Fruit fly (Drosophila melanogaster) whole organism, embryonic: Measurements from ENCODE around the gene CG33269.
A peak's percentile ranks its signal among the peaks of the same experiment; 100 is the strongest.

Source experiments
- Awh ChIP-seq: fragments of 200-800 bp; sonication (Bioruptor generic); IDR thresholded peaks from 2 replicates; pipeline ENCODE4, ENCODE4 v1.3.6; 2022; ENCODE audit warnings: missing biosample characterization, missing genetic modification characterization
- C15 ChIP-seq: fragments of 200-800 bp; sonication (Bioruptor generic); IDR thresholded peaks from 3 replicates; pipeline ENCODE4 v1.3.6; 2022; ENCODE audit warnings: missing biosample characterization, missing genetic modification characterization
- CG10321 ChIP-seq: fragments of 200-800 bp; sonication (Bioruptor generic); IDR thresholded peaks from 2 replicates; pipeline ENCODE4 v1.3.6; 2022; ENCODE audit warnings: missing biosample characterization, missing genetic modification characterization
- CG10543 ChIP-seq: fragments of 200-800 bp; sonication (Bioruptor generic); optimal IDR thresholded peaks from 3 replicates; lab custom pipeline; 2017; ENCODE audit warnings: missing biosample characterization, mild to moderate bottlenecking, missing genetic modification characterization, moderate library complexity
- CG11456 ChIP-seq: fragments of 200-800 bp; sonication (Bioruptor generic); IDR thresholded peaks from 3 replicates; pipeline ENCODE4 v1.3.6; 2022; ENCODE audit warnings: missing biosample characterization, missing genetic modification characterization
- CG11695 ChIP-seq: fragments of 200-800 bp; sonication (Bioruptor generic); IDR thresholded peaks from 3 replicates; pipeline ENCODE4 v1.3.6; 2022; ENCODE audit warnings: missing biosample characterization, missing genetic modification characterization
- CG12071 ChIP-seq: fragments of 200-800 bp; sonication (Bioruptor generic); optimal IDR thresholded peaks from 3 replicates; lab custom pipeline; 2018; ENCODE audit warnings: missing biosample characterization, mild to moderate bottlenecking, missing genetic modification characterization
- CG13296 ChIP-seq: fragments of 200-800 bp; sonication (Bioruptor generic); optimal IDR thresholded peaks from 3 replicates; lab custom pipeline; 2018; ENCODE audit warnings: missing biosample characterization, mild to moderate bottlenecking, missing genetic modification characterization
- CG13775 ChIP-seq: fragments of 200-800 bp; sonication (Bioruptor generic); optimal IDR thresholded peaks from 3 replicates; lab custom pipeline; 2017; ENCODE audit warnings: missing biosample characterization, mild to moderate bottlenecking, missing genetic modification characterization
- CG14050 ChIP-seq: fragments of 200-800 bp; sonication (Bioruptor generic); IDR thresholded peaks from 3 replicates; pipeline ENCODE4 v1.3.6; 2022; ENCODE audit warnings: missing biosample characterization, missing genetic modification characterization
- CG15514 ChIP-seq: fragments of 200-800 bp; sonication (Bioruptor generic); optimal IDR thresholded peaks from 3 replicates; lab custom pipeline; 2017; ENCODE audit warnings: missing biosample characterization, missing genetic modification characterization, mild to moderate bottlenecking, moderate library complexity, missing genetic modification reagents
- CG18599 ChIP-seq: fragments of 200-800 bp; sonication (Bioruptor generic); optimal IDR thresholded peaks from 3 replicates; lab custom pipeline; 2017; ENCODE audit warnings: missing biosample characterization, missing genetic modification characterization, mild to moderate bottlenecking, moderate library complexity, missing genetic modification reagents
- CG2678 ChIP-seq: fragments of 200-800 bp; sonication (Bioruptor generic); optimal IDR thresholded peaks from 3 replicates; lab custom pipeline; 2019; ENCODE audit warnings: missing biosample characterization, mild to moderate bottlenecking, missing genetic modification characterization, moderate library complexity
- CG30403 ChIP-seq: fragments of 200-800 bp; sonication (Bioruptor generic); optimal IDR thresholded peaks from 3 replicates; lab custom pipeline; 2016; ENCODE audit warnings: missing biosample characterization, missing genetic modification characterization
- CG32532 ChIP-seq: fragments of 200-800 bp; sonication (Bioruptor generic); IDR thresholded peaks from 2 replicates; pipeline ENCODE4 v1.3.6; 2022; ENCODE audit warnings: missing biosample characterization, missing genetic modification characterization
- CG32772 ChIP-seq: fragments of 200-800 bp; sonication (Bioruptor generic); IDR thresholded peaks from 2 replicates; pipeline ENCODE4 v1.3.6; 2022; ENCODE audit warnings: missing biosample characterization, missing genetic modification characterization
- CG34376 ChIP-seq: fragments of 200-800 bp; sonication (Bioruptor generic); optimal IDR thresholded peaks from 2 replicates; lab custom pipeline; 2018; ENCODE audit warnings: missing biosample characterization, mild to moderate bottlenecking, missing genetic modification characterization
- CG34422 ChIP-seq: fragments of 200-800 bp; sonication (Bioruptor generic); IDR thresholded peaks from 3 replicates; pipeline ENCODE4 v1.3.6; 2022; ENCODE audit warnings: missing biosample characterization, missing genetic modification characterization
- CG4424 ChIP-seq: fragments of 200-800 bp; sonication (Bioruptor generic); optimal IDR thresholded peaks from 3 replicates; lab custom pipeline; 2016; ENCODE audit warnings: missing biosample characterization, missing genetic modification characterization
- CG6765 ChIP-seq: fragments of 200-800 bp; sonication (Bioruptor generic); optimal IDR thresholded peaks from 3 replicates; lab custom pipeline; 2017; ENCODE audit warnings: missing biosample characterization, mild to moderate bottlenecking, missing genetic modification characterization
- CG9437 ChIP-seq: fragments of 200-800 bp; sonication (Bioruptor generic); optimal IDR thresholded peaks from 2 replicates; lab custom pipeline; 2018; ENCODE audit warnings: missing biosample characterization, mild to moderate bottlenecking, missing genetic modification characterization
- CG9797 ChIP-seq: fragments of 200-800 bp; sonication (Bioruptor generic); optimal IDR thresholded peaks from 3 replicates; lab custom pipeline; 2018; ENCODE audit warnings: missing biosample characterization, mild to moderate bottlenecking, missing genetic modification characterization
- CHES-1-like ChIP-seq: fragments of 200-800 bp; sonication (Bioruptor generic); optimal IDR thresholded peaks from 2 replicates; lab custom pipeline; 2016; ENCODE audit warnings: missing biosample characterization, missing genetic modification characterization
- E2f1 ChIP-seq: fragments of 200-800 bp; sonication (Bioruptor generic); IDR thresholded peaks from 2 replicates; pipeline ENCODE4 v1.3.6; 2022; ENCODE audit warnings: missing biosample characterization, missing genetic modification characterization
- Fer1 ChIP-seq: fragments of 200-800 bp; sonication (Bioruptor generic); optimal IDR thresholded peaks from 2 replicates; lab custom pipeline; 2017; ENCODE audit warnings: missing biosample characterization, mild to moderate bottlenecking, missing genetic modification characterization
- Fer3 ChIP-seq: fragments of 200-800 bp; sonication (Bioruptor generic); optimal IDR thresholded peaks from 2 replicates; lab custom pipeline; 2018; ENCODE audit warnings: missing biosample characterization, mild to moderate bottlenecking, missing genetic modification characterization, moderate library complexity
- Lhr ChIP-seq: fragments of 200-800 bp; sonication (Bioruptor generic); optimal IDR thresholded peaks from 3 replicates; lab custom pipeline; 2017; ENCODE audit warnings: mild to moderate bottlenecking, missing biosample characterization, missing genetic modification reagents, missing genetic modification characterization
- NFAT ChIP-seq: fragments of 200-800 bp; sonication (Bioruptor generic); IDR thresholded peaks from 2 replicates; pipeline ENCODE4 v1.3.6; 2022; ENCODE audit warnings: missing biosample characterization, missing genetic modification characterization
- Rfx ChIP-seq: fragments of 200-800 bp; sonication (Bioruptor generic); IDR thresholded peaks from 2 replicates; pipeline ENCODE4 v1.3.6; 2022; ENCODE audit warnings: missing biosample characterization, missing genetic modification characterization
- Sox102F ChIP-seq: fragments of 200-800 bp; sonication (Bioruptor generic); optimal IDR thresholded peaks from 2 replicates; lab custom pipeline; 2018; ENCODE audit warnings: missing biosample characterization, mild to moderate bottlenecking, missing genetic modification characterization, moderate library complexity
- Sry-δ ChIP-seq: fragments of 200-800 bp; sonication (Bioruptor generic); optimal IDR thresholded peaks from 2 replicates; lab custom pipeline; 2016; ENCODE audit warnings: missing biosample characterization, missing genetic modification characterization
- aop ChIP-seq: fragments of 200-800 bp; sonication (Bioruptor generic); IDR thresholded peaks from 2 replicates; pipeline ENCODE4 v1.3.6; 2022; ENCODE audit warnings: missing biosample characterization, missing genetic modification characterization
- caup ChIP-seq: fragments of 200-800 bp; sonication (Bioruptor generic); optimal IDR thresholded peaks from 3 replicates; lab custom pipeline; 2017; ENCODE audit warnings: missing biosample characterization, mild to moderate bottlenecking, missing genetic modification characterization, moderate library complexity; ENCODE audit not compliant: severe bottlenecking
- crol ChIP-seq: fragments of 200-800 bp; sonication (Bioruptor generic); IDR thresholded peaks from 2 replicates; pipeline ENCODE4 v1.3.6; 2022; ENCODE audit warnings: missing biosample characterization, missing genetic modification characterization
- dmrt11E ChIP-seq: fragments of 200-800 bp; sonication (Bioruptor generic); optimal IDR thresholded peaks from 3 replicates; lab custom pipeline; 2018; ENCODE audit warnings: missing biosample characterization, mild to moderate bottlenecking, missing genetic modification characterization, moderate library complexity
- dpn ChIP-seq, 2 experiments: fragments of 200-800 bp; sonication (Bioruptor generic); optimal IDR thresholded peaks; 3 replicates each; lab custom pipeline; 2016; ENCODE audit warnings: missing biosample characterization in 2 of 2, missing genetic modification characterization in 2 of 2
- emc ChIP-seq: fragments of 200-800 bp; sonication (Bioruptor generic); optimal IDR thresholded peaks from 2 replicates; lab custom pipeline; 2016; ENCODE audit warnings: missing biosample characterization, missing genetic modification characterization
- fru ChIP-seq: fragments of >200 bp; optimal IDR thresholded peaks from 2 replicates; lab custom pipeline; 2017
- kah ChIP-seq: fragments of 200-800 bp; sonication (Bioruptor generic); optimal IDR thresholded peaks from 2 replicates; lab custom pipeline; 2018; ENCODE audit warnings: missing biosample characterization, mild to moderate bottlenecking, missing genetic modification characterization
- kni ChIP-seq: fragments of 200-800 bp; sonication (Bioruptor generic); optimal IDR thresholded peaks from 3 replicates; lab custom pipeline; 2017; ENCODE audit warnings: mild to moderate bottlenecking, missing biosample characterization, missing genetic modification reagents, missing genetic modification characterization
- peb ChIP-seq: fragments of 200-800 bp; sonication (Bioruptor generic); IDR thresholded peaks from 2 replicates; pipeline ENCODE4 v1.3.6; 2022; ENCODE audit warnings: missing biosample characterization, missing genetic modification characterization
- pho ChIP-seq: fragments of 200-800 bp; sonication (Bioruptor generic); optimal IDR thresholded peaks from 2 replicates; lab custom pipeline; 2016; ENCODE audit warnings: missing biosample characterization, missing genetic modification characterization
- rib ChIP-seq: fragments of 200-800 bp; sonication (Bioruptor generic); IDR thresholded peaks from 2 replicates; pipeline ENCODE4 v1.3.6; 2022; ENCODE audit warnings: missing biosample characterization, missing genetic modification characterization
- sd ChIP-seq: fragments of 200-800 bp; sonication (Bioruptor generic); optimal IDR thresholded peaks from 3 replicates; lab custom pipeline; 2018; ENCODE audit warnings: missing biosample characterization, mild to moderate bottlenecking, missing genetic modification characterization, moderate library complexity
- sens ChIP-seq: fragments of 200-800 bp; sonication (Bioruptor generic); peaks from one replicate; lab custom pipeline; 2016; ENCODE audit warnings: missing biosample characterization, missing genetic modification characterization
- sr ChIP-seq: fragments of 200-800 bp; sonication (Bioruptor generic); IDR thresholded peaks from 3 replicates; pipeline ENCODE4 v1.3.6; 2022; ENCODE audit warnings: missing biosample characterization, missing genetic modification characterization
- tap ChIP-seq: fragments of 200-800 bp; optimal IDR thresholded peaks from 3 replicates; lab custom pipeline; 2019; ENCODE audit warnings: missing biosample characterization, mild to moderate bottlenecking, missing genetic modification characterization, moderate library complexity
- unc-4 ChIP-seq: fragments of 200-800 bp; sonication (Bioruptor generic); IDR thresholded peaks from 2 replicates; pipeline ENCODE4 v1.3.6; 2022; ENCODE audit warnings: missing biosample characterization, missing genetic modification characterization; ENCODE audit not compliant: partially characterized antibody
- wor ChIP-seq: fragments of 200-800 bp; sonication (Bioruptor generic); IDR thresholded peaks from 2 replicates; pipeline ENCODE4 v1.3.6; 2022; ENCODE audit warnings: missing biosample characterization, missing genetic modification characterization
- z ChIP-seq: fragments of 200-800 bp; sonication (Bioruptor generic); IDR thresholded peaks from 3 replicates; pipeline ENCODE4 v1.3.6; 2022; ENCODE audit warnings: missing biosample characterization, missing genetic modification characterization

Gene CG33269

dm6 chr3L:11550359-11551056 lies 31.5 kb downstream of the CG33269 start (continued):
- TF ChIP-seq dmrt11E (no peak), CG9437 (GFP tag; lab: Kevin White, UChicago) (no peak), aop (GFP tag; lab: Robert Waterston, UW) (no peak), peb (no peak), dpn (GFP tag; optimal IDR thresholded peaks at IDR 0.05; lab: Kevin White, UChicago) (peak in 1 of 2 experiments; percentile 19), CG30403 (GFP tag; lab: Kevin White, UChicago) (no peak), CG32532 (GFP tag; lab: Robert Waterston, UW) (peak; percentile 21; the same call in 1 of the 2 replicates), z (GFP tag; lab: Robert Waterston, UW) (peak; percentile 37; the same call in 1 of the 3 replicates), rib (peak; percentile 37; the same call in 1 of the 2 replicates), CG12071 (GFP tag; lab: Kevin White, UChicago) (no peak), Awh (GFP tag; lab: Robert Waterston, UW) (no peak), sd (peak; percentile 45), caup (GFP tag; lab: Kevin White, UChicago) (peak; percentile 34), E2f1 (GFP tag; lab: Robert Waterston, UW) (peak; percentile 7; the same call in 1 of the 2 replicates), CG32772 (GFP tag; lab: Robert Waterston, UW) (0 out of 2 replicates have a peak, but pooled peaks have one; percentile 10), sr (GFP tag; lab: Robert Waterston, UW) (peak; percentile 72; the same call in 2 of the 3 replicates), CG10543 (GFP tag; lab: Kevin White, UChicago) (peak; percentile 5), kah (GFP tag; lab: Kevin White, UChicago) (no peak), Rfx (peak; percentile 59), NFAT (GFP tag; lab: Robert Waterston, UW) (0 out of 2 replicates have a peak, but pooled peaks have one; percentile 6), CHES-1-like (GFP tag; lab: Kevin White, UChicago) (no peak), C15 (GFP tag; lab: Robert Waterston, UW) (no peak), CG11456 (GFP tag; lab: Robert Waterston, UW) (peak; percentile 55; the same call in 2 of the 3 replicates), fru (lab: Kevin White, UChicago) (no peak), CG13775 (GFP tag; lab: Kevin White, UChicago) (no peak), CG15514 (GFP tag; lab: Kevin White, UChicago) (peak; percentile 41), CG10321 (GFP tag; lab: Robert Waterston, UW) (no peak), pho (GFP tag; lab: Kevin White, UChicago) (no peak), tap (tag; lab: Kevin White, UChicago) (no peak), Lhr (GFP tag; lab: Kevin White, UChicago) (no peak), kni (peak; percentile 67), wor (no peak), Fer1 (GFP tag; lab: Kevin White, UChicago) (peak; percentile 3), Sry-δ (GFP tag; lab: Kevin White, UChicago) (no peak), CG34422 (GFP tag; lab: Robert Waterston, UW) (no peak), CG9797 (GFP tag; lab: Kevin White, UChicago) (no peak), Fer3 (no peak), crol (GFP tag; lab: Robert Waterston, UW) (peak; percentile 52), unc-4 (0 out of 2 replicates have a peak, but pooled peaks have one; percentile 25), CG13296 (GFP tag; lab: Kevin White, UChicago) (peak; percentile 8), sens (peak; percentile 39), CG14050 (no peak), CG6765 (GFP tag; lab: Kevin White, UChicago) (peak; percentile 22), CG34376 (GFP tag; lab: Kevin White, UChicago) (peak; percentile 14), CG18599 (no peak), CG4424 (GFP tag; lab: Kevin White, UChicago) (no peak), emc (no peak), CG2678 (tag; lab: Kevin White, UChicago) (no peak), Sox102F (GFP tag; lab: Kevin White, UChicago) (no peak), CG11695 (GFP tag; lab: Robert Waterston, UW) (peak; percentile 45; the same call in 1 of the 3 replicates)
